Fruit fly (Drosophila melanogaster) whole organism, embryonic: ENCODE data around the gene CG34398.

ENCODE experiments used
- Atf-2 ChIP-seq: fragments of 200-800 bp; sonication (Bioruptor generic); optimal IDR thresholded peaks from 2 replicates; lab custom pipeline; 2016; ENCODE audit warnings: missing biosample characterization, missing genetic modification characterization
- Atf3 ChIP-seq: fragments of 200-800 bp; sonication (Bioruptor generic); optimal IDR thresholded peaks from 3 replicates; lab custom pipeline; 2016; ENCODE audit warnings: missing biosample characterization, missing genetic modification characterization
- Atf6 ChIP-seq: fragments of 200-800 bp; sonication (Bioruptor generic); IDR thresholded peaks from 2 replicates; pipeline ENCODE4 v1.3.6; 2022; ENCODE audit warnings: missing biosample characterization, missing genetic modification characterization
- B-H2 ChIP-seq: fragments of 200-800 bp; sonication (Bioruptor generic); optimal IDR thresholded peaks from 2 replicates; lab custom pipeline; 2018; ENCODE audit warnings: missing biosample characterization, mild to moderate bottlenecking, missing genetic modification characterization
- CG10431 ChIP-seq: fragments of 200-800 bp; sonication (Bioruptor generic); optimal IDR thresholded peaks from 3 replicates; lab custom pipeline; 2018; ENCODE audit warnings: missing biosample characterization, mild to moderate bottlenecking, missing genetic modification characterization
- CG12942 ChIP-seq: fragments of 200-800 bp; sonication (Bioruptor generic); optimal IDR thresholded peaks from 3 replicates; lab custom pipeline; 2016; ENCODE audit warnings: missing biosample characterization, missing genetic modification characterization
- CG13296 ChIP-seq: fragments of 200-800 bp; sonication (Bioruptor generic); optimal IDR thresholded peaks from 3 replicates; lab custom pipeline; 2018; ENCODE audit warnings: missing biosample characterization, mild to moderate bottlenecking, missing genetic modification characterization
- CG14014 ChIP-seq: fragments of 200-800 bp; sonication (Bioruptor generic); IDR thresholded peaks from 2 replicates; pipeline ENCODE4 v1.3.6; 2022; ENCODE audit warnings: missing biosample characterization, missing genetic modification characterization
- CG15011 ChIP-seq: fragments of 200-800 bp; sonication (Bioruptor generic); optimal IDR thresholded peaks from 3 replicates; lab custom pipeline; 2018; ENCODE audit warnings: missing biosample characterization, mild to moderate bottlenecking, missing genetic modification characterization
- CG16863 ChIP-seq: fragments of 200-800 bp; sonication (Bioruptor generic); optimal IDR thresholded peaks from 3 replicates; lab custom pipeline; 2016; ENCODE audit warnings: missing biosample characterization, missing genetic modification characterization
- CG18599 ChIP-seq: fragments of 200-800 bp; sonication (Bioruptor generic); optimal IDR thresholded peaks from 3 replicates; lab custom pipeline; 2017; ENCODE audit warnings: missing biosample characterization, missing genetic modification characterization, mild to moderate bottlenecking, moderate library complexity, missing genetic modification reagents
- CG2875 ChIP-seq: fragments of 200-800 bp; sonication (Bioruptor generic); optimal IDR thresholded peaks from 2 replicates; lab custom pipeline; 2017; ENCODE audit warnings: missing biosample characterization, mild to moderate bottlenecking, missing genetic modification characterization, missing genetic modification reagents
- CG31224 ChIP-seq: fragments of 200-800 bp; sonication (Bioruptor generic); IDR thresholded peaks from 2 replicates; pipeline ENCODE4 v1.3.6; 2022; ENCODE audit warnings: missing biosample characterization, missing genetic modification characterization
- CG33557 ChIP-seq: fragments of 200-800 bp; sonication (Bioruptor generic); optimal IDR thresholded peaks from 2 replicates; lab custom pipeline; 2019; ENCODE audit warnings: missing biosample characterization, mild to moderate bottlenecking, missing genetic modification characterization, moderate library complexity
- CG34224 ChIP-seq: fragments of 200-800 bp; sonication (Bioruptor generic); IDR thresholded peaks from 3 replicates; pipeline ENCODE4 v1.3.6; 2022; ENCODE audit warnings: missing biosample characterization, missing genetic modification characterization; ENCODE audit not compliant: partially characterized antibody
- CG42726 ChIP-seq: fragments of 200-800 bp; sonication (Bioruptor generic); IDR thresholded peaks from 2 replicates; pipeline ENCODE4 v1.3.6; 2022; ENCODE audit warnings: missing biosample characterization, missing genetic modification characterization; ENCODE audit not compliant: partially characterized antibody
- CG43689 ChIP-seq: fragments of 200-800 bp; sonication (Bioruptor generic); IDR thresholded peaks from 2 replicates; pipeline ENCODE4 v1.3.6; 2022; ENCODE audit warnings: missing biosample characterization, missing genetic modification characterization
- CG4424 ChIP-seq: fragments of 200-800 bp; sonication (Bioruptor generic); optimal IDR thresholded peaks from 3 replicates; lab custom pipeline; 2016; ENCODE audit warnings: missing biosample characterization, missing genetic modification characterization
- CG6683 ChIP-seq: fragments of 200-800 bp; sonication (Bioruptor generic); optimal IDR thresholded peaks from 2 replicates; lab custom pipeline; 2017; ENCODE audit warnings: missing biosample characterization, mild to moderate bottlenecking, missing genetic modification characterization, missing genetic modification reagents
- CG6765 ChIP-seq: fragments of 200-800 bp; sonication (Bioruptor generic); optimal IDR thresholded peaks from 3 replicates; lab custom pipeline; 2017; ENCODE audit warnings: missing biosample characterization, mild to moderate bottlenecking, missing genetic modification characterization
- CG7963 ChIP-seq: fragments of 200-800 bp; sonication (Bioruptor generic); IDR thresholded peaks from 3 replicates; pipeline ENCODE4 v1.3.6; 2022; ENCODE audit warnings: missing biosample characterization, missing genetic modification characterization; ENCODE audit not compliant: partially characterized antibody
- CG8924 ChIP-seq: fragments of 200-800 bp; optimal IDR thresholded peaks from 3 replicates; lab custom pipeline; 2019; ENCODE audit warnings: missing biosample characterization, mild to moderate bottlenecking, missing genetic modification characterization, moderate library complexity
- CG9727 ChIP-seq: fragments of 200-800 bp; sonication (Bioruptor generic); optimal IDR thresholded peaks from 3 replicates; lab custom pipeline; 2017; ENCODE audit warnings: missing biosample characterization, mild to moderate bottlenecking, missing genetic modification characterization
- CHES-1-like ChIP-seq: fragments of 200-800 bp; sonication (Bioruptor generic); optimal IDR thresholded peaks from 2 replicates; lab custom pipeline; 2016; ENCODE audit warnings: missing biosample characterization, missing genetic modification characterization
- CoRest ChIP-seq: fragments of 200-800 bp; sonication (Bioruptor generic); optimal IDR thresholded peaks from 3 replicates; lab custom pipeline; 2018; ENCODE audit warnings: missing biosample characterization, mild to moderate bottlenecking, missing genetic modification characterization, moderate library complexity
- Drgx ChIP-seq: fragments of 200-800 bp; sonication (Bioruptor generic); IDR thresholded peaks from 2 replicates; pipeline ENCODE4 v1.3.6; 2022; ENCODE audit warnings: missing biosample characterization, missing genetic modification characterization
- Hr39 ChIP-seq: fragments of >200 bp; optimal IDR thresholded peaks from 2 replicates; lab custom pipeline; 2017
- Lpt ChIP-seq: fragments of >200 bp; optimal IDR thresholded peaks from 2 replicates; lab custom pipeline; 2018; ENCODE audit warnings: missing biosample characterization, missing genetic modification characterization
- Opbp ChIP-seq: fragments of 200-800 bp; sonication (Bioruptor generic); IDR thresholded peaks from 3 replicates; pipeline ENCODE4 v1.3.6; 2022; ENCODE audit warnings: missing biosample characterization, missing genetic modification characterization; ENCODE audit not compliant: partially characterized antibody
- Scr ChIP-seq: fragments of 200-800 bp; sonication (Bioruptor generic); IDR thresholded peaks from 2 replicates; pipeline ENCODE4 v1.3.6; 2022; ENCODE audit warnings: missing biosample characterization, missing genetic modification characterization; ENCODE audit not compliant: partially characterized antibody
- Ssrp ChIP-seq: fragments of 200-800 bp; sonication (Bioruptor generic); optimal IDR thresholded peaks from 2 replicates; lab custom pipeline; 2018; ENCODE audit warnings: missing biosample characterization, mild to moderate bottlenecking, missing genetic modification characterization, moderate library complexity
- aop ChIP-seq: fragments of 200-800 bp; sonication (Bioruptor generic); IDR thresholded peaks from 2 replicates; pipeline ENCODE4 v1.3.6; 2022; ENCODE audit warnings: missing biosample characterization, missing genetic modification characterization
- chn ChIP-seq: fragments of 200-800 bp; sonication (Bioruptor generic); optimal IDR thresholded peaks from 2 replicates; lab custom pipeline; 2016; ENCODE audit warnings: missing biosample characterization, missing genetic modification characterization
- croc ChIP-seq: fragments of 200-800 bp; sonication (Bioruptor generic); conservative IDR thresholded peaks from 3 replicates; pipeline ENCODE4 v1.3.6; 2022; ENCODE audit warnings: missing biosample characterization, missing genetic modification characterization
- disco-r ChIP-seq: fragments of 200-800 bp; sonication (Bioruptor generic); optimal IDR thresholded peaks from 2 replicates; lab custom pipeline; 2016; ENCODE audit warnings: missing biosample characterization, missing genetic modification characterization
- dmrt11E ChIP-seq: fragments of 200-800 bp; sonication (Bioruptor generic); optimal IDR thresholded peaks from 3 replicates; lab custom pipeline; 2018; ENCODE audit warnings: missing biosample characterization, mild to moderate bottlenecking, missing genetic modification characterization, moderate library complexity
- emc ChIP-seq: fragments of 200-800 bp; sonication (Bioruptor generic); optimal IDR thresholded peaks from 2 replicates; lab custom pipeline; 2016; ENCODE audit warnings: missing biosample characterization, missing genetic modification characterization
- esg ChIP-seq: fragments of 200-800 bp; sonication (Bioruptor generic); conservative IDR thresholded peaks from 2 replicates; pipeline ENCODE4 v1.3.6; 2022; ENCODE audit warnings: missing biosample characterization, missing genetic modification characterization
- ftz-f1 ChIP-seq: fragments of 200-800 bp; sonication (Bioruptor generic); optimal IDR thresholded peaks from 2 replicates; lab custom pipeline; 2016; ENCODE audit warnings: missing biosample characterization, missing genetic modification characterization
- hbn ChIP-seq: fragments of 200-800 bp; sonication (Bioruptor generic); IDR thresholded peaks from 2 replicates; pipeline ENCODE4 v1.3.6; 2022; ENCODE audit warnings: missing biosample characterization, missing genetic modification characterization; ENCODE audit not compliant: partially characterized antibody
- kah ChIP-seq: fragments of 200-800 bp; sonication (Bioruptor generic); optimal IDR thresholded peaks from 2 replicates; lab custom pipeline; 2018; ENCODE audit warnings: missing biosample characterization, mild to moderate bottlenecking, missing genetic modification characterization
- mirr ChIP-seq: fragments of 200-800 bp; sonication (Bioruptor generic); optimal IDR thresholded peaks from 3 replicates; lab custom pipeline; 2018; ENCODE audit warnings: missing biosample characterization, mild to moderate bottlenecking, missing genetic modification characterization
- rib ChIP-seq: fragments of 200-800 bp; sonication (Bioruptor generic); IDR thresholded peaks from 2 replicates; pipeline ENCODE4 v1.3.6; 2022; ENCODE audit warnings: missing biosample characterization, missing genetic modification characterization
- run ChIP-seq: fragments of 200-800 bp; sonication (Bioruptor generic); optimal IDR thresholded peaks from 3 replicates; lab custom pipeline; 2018; ENCODE audit warnings: missing biosample characterization, mild to moderate bottlenecking, missing genetic modification characterization
- sens-2 ChIP-seq: fragments of 200-800 bp; sonication (Bioruptor generic); IDR thresholded peaks from 2 replicates; pipeline ENCODE4 v1.3.6; 2022; ENCODE audit warnings: missing biosample characterization, missing genetic modification characterization
- sisA ChIP-seq: fragments of 200-800 bp; sonication (Bioruptor generic); IDR thresholded peaks from 2 replicates; pipeline ENCODE4 v1.3.6; 2022; ENCODE audit warnings: missing biosample characterization, missing genetic modification characterization
- tio ChIP-seq: fragments of 200-800 bp; sonication (Bioruptor generic); optimal IDR thresholded peaks from 2 replicates; lab custom pipeline; 2017; ENCODE audit warnings: missing biosample characterization, missing genetic modification characterization, inconsistent platforms
- tll ChIP-seq, 2 experiments: fragments of 200-800 bp in 1 of 2; fragments of >200 bp in 1 of 2; sonication (Bioruptor generic) in 1 of 2; optimal IDR thresholded peaks; 2 replicates each; lab custom pipeline; 2017 to 2019; ENCODE audit warnings: missing biosample characterization in 2 of 2, missing genetic modification characterization in 2 of 2, mild to moderate bottlenecking in 1 of 2, moderate library complexity in 1 of 2
- tx ChIP-seq: fragments of 200-800 bp; sonication (Bioruptor generic); optimal IDR thresholded peaks from 2 replicates; lab custom pipeline; 2016; ENCODE audit warnings: missing biosample characterization, missing genetic modification characterization
- vnd ChIP-seq: fragments of 200-800 bp; sonication (Bioruptor generic); IDR thresholded peaks from 3 replicates; pipeline ENCODE4 v1.3.6; 2022; ENCODE audit warnings: missing biosample characterization, missing genetic modification characterization; ENCODE audit not compliant: partially characterized antibody
- zfh2 ChIP-seq: fragments of 200-800 bp; sonication (Bioruptor generic); optimal IDR thresholded peaks from 2 replicates; lab custom pipeline; 2016; ENCODE audit warnings: missing biosample characterization, missing genetic modification characterization

CG34398 gene

dm6 chr2L:8860767-8861166 lies 37.8 kb upstream of the CG34398 start (continued):
- TF ChIP-seq CG6683, result no peak
- no peak for TF ChIP-seq Atf-2
- no peak for TF ChIP-seq zfh2
- TF ChIP-seq sisA (GFP tag; lab: Robert Waterston, UW), result peak; percentile 72
- no peak for TF ChIP-seq B-H2 (GFP tag; lab: Kevin White, UChicago)
- TF ChIP-seq CG42726 (GFP tag; lab: Robert Waterston, UW), result no peak
- TF ChIP-seq sens-2 (GFP tag; lab: Robert Waterston, UW), result peak; percentile 47; the same call in 1 of the 2 replicates
- TF ChIP-seq kah (GFP tag; lab: Kevin White, UChicago), result peak; percentile 12
- peak; percentile 82 for TF ChIP-seq croc (GFP tag; lab: Robert Waterston, UW)
- no peak for TF ChIP-seq mirr (GFP tag; lab: Kevin White, UChicago)
- no peak for TF ChIP-seq tll (GFP tag; optimal IDR thresholded peaks at IDR 0.05; lab: Kevin White, UChicago)
- peak; percentile 35 for TF ChIP-seq CG15011 (GFP tag; lab: Kevin White, UChicago)
- peak; percentile 27 for TF ChIP-seq CG12942
- TF ChIP-seq aop, result 0 out of 2 replicates have a peak, but pooled peaks have one; percentile 48
- TF ChIP-seq Lpt (GFP tag; lab: Kevin White, UChicago), result no peak
- no peak for TF ChIP-seq rib (GFP tag; lab: Robert Waterston, UW)
- no peak for TF ChIP-seq CG43689 (GFP tag; lab: Robert Waterston, UW)
- TF ChIP-seq tx (GFP tag; lab: Kevin White, UChicago), result no peak
- no peak for TF ChIP-seq CG10431 (GFP tag; lab: Kevin White, UChicago)
- TF ChIP-seq hbn, result no peak
- peak; percentile 23 for TF ChIP-seq CG13296 (GFP tag; lab: Kevin White, UChicago)
- peak; percentile 73 for TF ChIP-seq CG9727 (GFP tag; lab: Kevin White, UChicago)
- peak; percentile 88 for TF ChIP-seq CG4424 (GFP tag; lab: Kevin White, UChicago)
- peak; percentile 77 for TF ChIP-seq CG18599 (GFP tag; lab: Kevin White, UChicago)
- TF ChIP-seq Scr (GFP tag; lab: Robert Waterston, UW), result no peak
- no peak for TF ChIP-seq CG6765
- TF ChIP-seq CG7963 (GFP tag; lab: Robert Waterston, UW), result no peak
- peak; percentile 68 for TF ChIP-seq esg (GFP tag; lab: Robert Waterston, UW)
- no peak for TF ChIP-seq Hr39 (lab: Kevin White, UChicago)
- TF ChIP-seq Drgx (GFP tag; lab: Robert Waterston, UW), result no peak
- 0 out of 2 replicates have a peak, but pooled peaks have one; percentile 45 for TF ChIP-seq CG31224 (GFP tag; lab: Robert Waterston, UW)
- TF ChIP-seq CG8924, result peak; percentile 65
- no peak for TF ChIP-seq CG16863
- TF ChIP-seq CG34224 (GFP tag; lab: Robert Waterston, UW), result no peak
- TF ChIP-seq run (tag; lab: Kevin White, UChicago), result peak; percentile 28
- TF ChIP-seq emc (GFP tag; lab: Kevin White, UChicago), result no peak
- peak; percentile 84 for TF ChIP-seq dmrt11E (tag; lab: Kevin White, UChicago)
- TF ChIP-seq ftz-f1 (GFP tag; lab: Kevin White, UChicago), result no peak
- TF ChIP-seq Atf6 (GFP tag; lab: Robert Waterston, UW), result peak; percentile 42; the same call in 1 of the 2 replicates
- no peak for TF ChIP-seq Atf3 (GFP tag; lab: Kevin White, UChicago)
- TF ChIP-seq CoRest (tag; lab: Kevin White, UChicago), result peak; percentile 61
- peak; percentile 65 for TF ChIP-seq CG33557 (GFP tag; lab: Kevin White, UChicago)
- peak; percentile 12 for TF ChIP-seq chn (GFP tag; lab: Kevin White, UChicago)
- no peak for TF ChIP-seq Opbp (GFP tag; lab: Robert Waterston, UW)
- TF ChIP-seq vnd (GFP tag; lab: Robert Waterston, UW), result no peak
- peak; percentile 26 for TF ChIP-seq tio (GFP tag; lab: Kevin White, UChicago)
- TF ChIP-seq CHES-1-like (GFP tag; lab: Kevin White, UChicago), result no peak
- peak; percentile 73 for TF ChIP-seq Ssrp (tag; lab: Kevin White, UChicago)
- TF ChIP-seq CG14014 (GFP tag; lab: Robert Waterston, UW), result peak; percentile 65
- peak; percentile 44 for TF ChIP-seq CG2875 (GFP tag; lab: Kevin White, UChicago)
- TF ChIP-seq disco-r (GFP tag; lab: Kevin White, UChicago), result no peak
